Worm (Caenorhabditis elegans): Measurements from ENCODE around the gene C47D12.5.

- no peak for TF ChIP-seq R02D3.7 (tag; optimal IDR thresholded peaks at IDR 0.05)
- TF ChIP-seq snpc-4 (tag; optimal IDR thresholded peaks at IDR 0.05), result no peak
- TF ChIP-seq lsy-2 (tag; optimal IDR thresholded peaks at IDR 0.05), result no peak
- no peak for TF ChIP-seq fos-1 (tag; optimal IDR thresholded peaks at IDR 0.05)
- TF ChIP-seq C34F6.9 (tag; optimal IDR thresholded peaks at IDR 0.05), result no peak
- no peak for TF ChIP-seq ama-1 (optimal IDR thresholded peaks at IDR 0.05)
- TF ChIP-seq nhr-11 (tag; optimal IDR thresholded peaks at IDR 0.05), result no peak
- no peak for TF ChIP-seq zag-1 (tag; optimal IDR thresholded peaks at IDR 0.05)
- TF ChIP-seq lin-13 (GFP tag; optimal IDR thresholded peaks at IDR 0.05), result no peak
- TF ChIP-seq nhr-12 (tag; optimal IDR thresholded peaks at IDR 0.05), result no peak
- no peak for TF ChIP-seq skn-1 (tag; optimal IDR thresholded peaks at IDR 0.05)
- no peak for TF ChIP-seq ZK546.5 (tag; optimal IDR thresholded peaks at IDR 0.05)
- TF ChIP-seq nhr-77 (tag; optimal IDR thresholded peaks at IDR 0.05), result no peak
These were observed 3.8 kb downstream of the C47D12.5 start, which contains the start of the genes sfxn-1.4 and C47D12.4 for ce11 chrII:11681136-11681824.
